Worm (Caenorhabditis elegans) whole organism, L4 larva: ENCODE data around the gene K01A6.4.

Experiments used
- F26F4.8 ChIP-seq: fragments of 200-800 bp; sonication (Bioruptor generic); conservative IDR thresholded peaks from 2 replicates; pipeline ENCODE4 v1.3.6; 2022; ENCODE audit warnings: missing genetic modification characterization, missing compliant biosample characterization
- F44E2.7 ChIP-seq: fragments of 200-800 bp; sonication (Bioruptor generic); IDR thresholded peaks from 2 replicates; pipeline ENCODE4 v2.1.2; 2022; ENCODE audit warnings: missing genetic modification characterization, missing compliant biosample characterization
- T20F7.1 ChIP-seq: fragments of 200-800 bp; sonication (Bioruptor generic); optimal IDR thresholded peaks from 2 replicates; lab custom pipeline; 2018; ENCODE audit warnings: mild to moderate bottlenecking, missing genetic modification characterization, missing compliant biosample characterization
- T26A8.4 ChIP-seq: fragments of 200-800 bp; sonication (Bioruptor generic); IDR thresholded peaks from 2 replicates; pipeline ENCODE4 v1.3.6; 2022; ENCODE audit warnings: missing genetic modification characterization, missing compliant biosample characterization
- Y48G9A.11 ChIP-seq: fragments of 200-800 bp; sonication (Bioruptor generic); IDR thresholded peaks from 2 replicates; pipeline ENCODE4 v1.3.6; 2022; ENCODE audit warnings: missing genetic modification reagents, missing genetic modification characterization, missing compliant biosample characterization
- aly-2 ChIP-seq: sonication (generic microtip); optimal IDR thresholded peaks from 2 replicates; lab custom pipeline; 2018; ENCODE audit warnings: missing biosample characterization, missing genetic modification characterization
- ceh-32 ChIP-seq: sonication (generic microtip); optimal IDR thresholded peaks from 2 replicates; lab custom pipeline; 2016; ENCODE audit warnings: mild to moderate bottlenecking, missing genetic modification characterization, missing compliant biosample characterization; ENCODE audit not compliant: poor library complexity
- ceh-62 ChIP-seq: sonication (generic microtip); optimal IDR thresholded peaks from 2 replicates; lab custom pipeline; 2017; ENCODE audit warnings: missing biosample characterization, missing genetic modification characterization
- ceh-82 ChIP-seq: sonication (generic microtip); optimal IDR thresholded peaks from 2 replicates; lab custom pipeline; 2017; ENCODE audit warnings: missing biosample characterization, missing genetic modification characterization
- daf-16 ChIP-seq, 3 experiments: sonication (generic microtip); optimal IDR thresholded peaks; 2 replicates each; lab custom pipeline; 2016 to 2017; ENCODE audit warnings: missing genetic modification characterization in 3 of 3, missing genetic modification reagents in 3 of 3, mild to moderate bottlenecking in 2 of 3, missing compliant biosample characterization in 2 of 3, missing biosample characterization in 1 of 3, moderate library complexity in 1 of 3
- dmd-9 ChIP-seq: fragments of 200-800 bp; sonication (Bioruptor generic); IDR thresholded peaks from 2 replicates; pipeline ENCODE4 v1.3.6; 2022; ENCODE audit warnings: missing genetic modification reagents, missing genetic modification characterization, missing compliant biosample characterization
- dve-1 ChIP-seq: sonication (generic microtip); optimal IDR thresholded peaks from 2 replicates; lab custom pipeline; 2017; ENCODE audit warnings: antibody characterized with exemption, mild to moderate bottlenecking, missing genetic modification characterization, missing compliant biosample characterization; ENCODE audit not compliant: insufficient read depth
- gei-8 ChIP-seq: fragments of 200-800 bp; sonication (Bioruptor generic); optimal IDR thresholded peaks from 2 replicates; lab custom pipeline; 2018; ENCODE audit warnings: mild to moderate bottlenecking, missing genetic modification characterization, missing compliant biosample characterization
- hmg-1.1 ChIP-seq: fragments of 200-800 bp; sonication (Bioruptor generic); IDR thresholded peaks from 2 replicates; pipeline ENCODE4 v1.3.6; 2022; ENCODE audit warnings: missing genetic modification reagents, missing genetic modification characterization, missing compliant biosample characterization
- lin-15B ChIP-seq: fragments of 150-350 bp; sonication (generic microtip); optimal IDR thresholded peaks from 3 replicates; lab custom pipeline; 2014; ENCODE audit warnings: missing biosample characterization, missing genetic modification characterization
- lir-3 ChIP-seq: sonication (generic microtip); optimal IDR thresholded peaks from 2 replicates; lab custom pipeline; 2016; ENCODE audit warnings: mild to moderate bottlenecking, missing genetic modification characterization, missing compliant biosample characterization
- madf-5 ChIP-seq, 2 experiments: fragments of 200-800 bp; sonication (Bioruptor generic); IDR thresholded peaks; 2 replicates each; pipeline ENCODE4 v1.3.6; 2022; ENCODE audit warnings: missing compliant biosample characterization in 2 of 2, missing genetic modification characterization in 2 of 2
- madf-9 ChIP-seq: fragments of 200-800 bp; sonication (Bioruptor generic); conservative IDR thresholded peaks from 2 replicates; pipeline ENCODE4 v1.3.6; 2022; ENCODE audit warnings: missing genetic modification reagents, missing genetic modification characterization, missing compliant biosample characterization
- mdt-29 ChIP-seq: fragments of 200-800 bp; sonication (Bioruptor generic); IDR thresholded peaks from 2 replicates; pipeline ENCODE4 v1.3.6; 2022; ENCODE audit warnings: missing genetic modification reagents, missing genetic modification characterization, missing compliant biosample characterization
- mxl-3 ChIP-seq: fragments of 200-800 bp; sonication (Bioruptor generic); optimal IDR thresholded peaks from 2 replicates; lab custom pipeline; 2018; ENCODE audit warnings: mild to moderate bottlenecking, missing genetic modification characterization, missing compliant biosample characterization
- nhr-102 ChIP-seq: sonication (generic microtip); optimal IDR thresholded peaks from 2 replicates; lab custom pipeline; 2016; ENCODE audit warnings: mild to moderate bottlenecking, missing genetic modification characterization, moderate library complexity, missing compliant biosample characterization
- nhr-25 ChIP-seq: sonication (generic microtip); optimal IDR thresholded peaks from 2 replicates; lab custom pipeline; 2017; ENCODE audit warnings: missing genetic modification characterization, mild to moderate bottlenecking, missing compliant biosample characterization, antibody characterized with exemption, moderate library complexity, borderline replicate concordance; ENCODE audit not compliant: insufficient read depth
- nhr-28 ChIP-seq: fragments of 150-350 bp; optimal IDR thresholded peaks from 2 replicates; lab custom pipeline; 2014; ENCODE audit warnings: missing biosample characterization, missing genetic modification characterization
- nhr-41 ChIP-seq: fragments of 200-800 bp; sonication (Bioruptor generic); IDR thresholded peaks from 2 replicates; pipeline ENCODE4 v1.3.6; 2022; ENCODE audit warnings: missing genetic modification reagents, missing genetic modification characterization, missing compliant biosample characterization
- nhr-6 ChIP-seq: fragments of 150-350 bp; optimal IDR thresholded peaks from 2 replicates; lab custom pipeline; 2014; ENCODE audit warnings: missing biosample characterization, missing genetic modification characterization
- pha-4 ChIP-seq, 2 experiments: fragments of 150-350 bp in 1 of 2; fragments of 200-800 bp in 1 of 2; sonication (Bioruptor generic) in 1 of 2; IDR thresholded peaks in 1 of 2; optimal IDR thresholded peaks in 1 of 2; 2 replicates each; pipeline versions ENCODE4 v1.3.6 to Lab custom; 2014 to 2022; ENCODE audit warnings: missing genetic modification characterization in 2 of 2, missing genetic modification reagents in 2 of 2, missing biosample characterization in 1 of 2, missing compliant biosample characterization in 1 of 2
- pqm-1 ChIP-seq: sonication (generic microtip); optimal IDR thresholded peaks from 2 replicates; lab custom pipeline; 2017; ENCODE audit warnings: missing biosample characterization, missing genetic modification characterization
- skn-1 ChIP-seq: fragments of 150-350 bp; optimal IDR thresholded peaks from 2 replicates; lab custom pipeline; 2014; ENCODE audit warnings: missing biosample characterization, missing genetic modification characterization
- snpc-1.2 ChIP-seq: fragments of 200-800 bp; sonication (Bioruptor generic); IDR thresholded peaks from 2 replicates; pipeline ENCODE4 v1.3.6; 2022; ENCODE audit warnings: missing genetic modification reagents, missing genetic modification characterization, missing compliant biosample characterization
- tag-97 ChIP-seq: fragments of 200-800 bp; sonication (Bioruptor generic); IDR thresholded peaks from 2 replicates; pipeline ENCODE4 v1.3.6; 2022; ENCODE audit warnings: missing genetic modification characterization, missing compliant biosample characterization
- tra-1 ChIP-seq: fragments of 200-800 bp; sonication (Bioruptor generic); IDR thresholded peaks from 2 replicates; pipeline ENCODE4 v1.3.6; 2022; ENCODE audit warnings: missing genetic modification reagents, missing genetic modification characterization, missing compliant biosample characterization
- unc-62 ChIP-seq, 3 experiments: fragments of 150-350 bp in 1 of 3; sonication (generic microtip); optimal IDR thresholded peaks in 2 of 3; peaks in 1 of 3; 1 replicate in 1 of 3; 2 replicates in 2 of 3; lab custom pipeline; 2014 to 2017; ENCODE audit warnings: missing biosample characterization in 3 of 3, missing genetic modification characterization in 3 of 3, missing genetic modification reagents in 3 of 3, missing genotype in 1 of 3
- vab-7 ChIP-seq: fragments of 200-800 bp; sonication (Bioruptor generic); IDR thresholded peaks from 2 replicates; pipeline ENCODE4 v1.3.6; 2022; ENCODE audit warnings: missing genetic modification reagents, missing genetic modification characterization, missing compliant biosample characterization
- zfp-2 ChIP-seq: sonication (generic microtip); optimal IDR thresholded peaks from 2 replicates; lab custom pipeline; 2016; ENCODE audit warnings: mild to moderate bottlenecking, missing genetic modification characterization, missing compliant biosample characterization
- zfp-3 ChIP-seq: fragments of 200-800 bp; sonication (Bioruptor generic); conservative IDR thresholded peaks from 2 replicates; pipeline ENCODE4 v1.3.6; 2022; ENCODE audit warnings: missing genetic modification reagents, missing genetic modification characterization, missing compliant biosample characterization
- zip-11 ChIP-seq: fragments of 200-800 bp; sonication (Bioruptor generic); IDR thresholded peaks from 2 replicates; pipeline ENCODE4 v1.3.6; 2022; ENCODE audit warnings: missing genetic modification characterization, missing compliant biosample characterization

K01A6.4 gene

DNA sequence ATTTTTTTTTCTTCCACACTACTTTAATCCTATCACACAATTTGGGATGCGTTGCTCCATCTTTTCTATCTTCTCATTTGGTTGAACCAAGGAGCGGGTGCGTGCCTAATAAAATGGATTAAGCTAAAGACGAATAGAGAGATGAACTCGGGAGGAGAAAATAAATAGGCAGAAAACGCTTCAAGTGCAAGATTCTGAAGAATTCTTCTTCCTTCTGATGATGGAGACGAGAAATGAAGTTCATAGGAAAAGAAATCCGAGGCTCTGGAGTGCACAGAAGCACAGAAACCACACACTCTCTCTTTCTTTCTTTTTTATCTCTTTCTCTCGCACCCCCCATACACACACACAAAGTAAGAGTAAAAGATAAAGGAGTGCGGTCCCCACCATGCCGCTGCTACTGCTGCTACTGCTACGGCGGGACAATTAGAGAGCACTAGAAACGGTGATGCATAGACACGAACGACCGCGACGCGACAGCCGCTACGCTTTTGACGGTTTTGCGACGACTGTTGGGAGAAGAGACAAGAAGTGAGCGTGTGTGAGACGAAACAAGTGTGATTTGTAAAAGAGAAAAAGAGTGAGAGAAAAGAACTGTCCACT lies 47.9 kb downstream of the K01A6.4 start (continued):
- TF ChIP-seq Y48G9A.11 (GFP tag; lab: Robert Waterston, UW) (no peak), zfp-3 (no peak), T26A8.4 (GFP tag; lab: Robert Waterston, UW) (no peak), hmg-1.1 (GFP tag; lab: Robert Waterston, UW) (peak; percentile 85), zip-11 (GFP tag; lab: Robert Waterston, UW) (no peak), vab-7 (GFP tag; lab: Robert Waterston, UW) (no peak), snpc-1.2 (GFP tag; lab: Robert Waterston, UW) (no peak), tag-97 (GFP tag; lab: Robert Waterston, UW) (no peak), madf-9 (GFP tag; lab: Robert Waterston, UW) (peak; percentile 39; the same call in 1 of the 2 replicates), pha-4 (GFP tag; IDR thresholded peaks at IDR 0.05; lab: Robert Waterston, UW) (peak; percentile 58; the same call in 1 of the 2 replicates), pha-4 (tag; optimal IDR thresholded peaks at IDR 0.05; lab: Kevin White, UChicago) (no peak), mdt-29 (GFP tag; lab: Robert Waterston, UW) (no peak), dve-1 (tag; lab: Kevin White, UChicago) (peak; percentile 92), lin-15B (tag; lab: Kevin White, UChicago) (no peak), nhr-28 (tag; lab: Kevin White, UChicago) (peak; percentile 96), nhr-25 (tag; lab: Kevin White, UChicago) (peak; percentile 79), F44E2.7 (GFP tag; lab: Robert Waterston, UW) (no peak), gei-8 (GFP tag; lab: Kevin White, UChicago) (no peak), zfp-2 (tag; lab: Kevin White, UChicago) (no peak), tra-1 (GFP tag; lab: Robert Waterston, UW) (peak; percentile 62; the same call in 1 of the 2 replicates), madf-5 (GFP tag; IDR thresholded peaks at IDR 0.05; lab: Robert Waterston, UW) (no peak), nhr-6 (peak; percentile 85), nhr-102 (tag; lab: Kevin White, UChicago) (peak; percentile 61), unc-62 (GFP tag; optimal IDR thresholded peaks at IDR 0.05 in 1 of 2; lab: Kevin White, UChicago) (peak; percentile 48 to 99), unc-62 (tag; optimal IDR thresholded peaks at IDR 0.05; lab: Kevin White, UChicago) (no peak), ceh-32 (tag; lab: Kevin White, UChicago) (no peak), pqm-1 (tag; lab: Kevin White, UChicago) (peak; percentile 74), skn-1 (tag; lab: Kevin White, UChicago) (no peak), dmd-9 (no peak), T20F7.1 (peak; percentile 62), daf-16 (GFP tag; optimal IDR thresholded peaks at IDR 0.05; lab: Kevin White, UChicago) (peak in 1 of 2 experiments; percentile 14), daf-16 (tag; optimal IDR thresholded peaks at IDR 0.05; lab: Kevin White, UChicago) (peak; percentile 68), ceh-82 (tag; lab: Kevin White, UChicago) (no peak), lir-3 (tag; lab: Kevin White, UChicago) (no peak), aly-2 (tag; lab: Kevin White, UChicago) (no peak), ceh-62 (tag; lab: Kevin White, UChicago) (no peak), nhr-41 (GFP tag; lab: Robert Waterston, UW) (peak; percentile 58; the same call in 1 of the 2 replicates), F26F4.8 (GFP tag; lab: Robert Waterston, UW) (no peak)

DNA sequence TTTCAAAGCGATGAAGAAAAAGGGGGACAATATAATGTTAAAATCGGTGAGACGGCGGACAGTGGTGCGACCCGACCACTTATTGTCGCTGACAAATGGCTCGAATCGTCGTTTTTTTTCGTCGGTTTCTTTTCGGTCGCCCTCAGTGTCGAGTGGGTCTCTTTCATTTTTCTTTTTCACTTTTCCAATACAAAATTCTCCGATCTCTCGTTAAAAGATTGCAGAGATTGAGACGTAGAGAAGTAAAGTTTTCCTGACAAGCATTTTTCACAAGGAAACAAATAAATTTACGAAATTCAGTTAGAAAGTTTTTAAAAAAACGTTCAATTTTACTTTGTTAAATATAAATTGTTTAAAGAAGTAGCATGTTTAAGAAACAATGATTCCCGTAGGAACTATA lies 48.6 kb downstream of the K01A6.4 start:
- TF ChIP-seq tag-97 (GFP tag; lab: Robert Waterston, UW) (no peak), unc-62 (GFP tag; optimal IDR thresholded peaks at IDR 0.05 in 1 of 2; lab: Kevin White, UChicago) (peak in 1 of 2 experiments; percentile 20), unc-62 (tag; optimal IDR thresholded peaks at IDR 0.05; lab: Kevin White, UChicago) (no peak), mxl-3 (GFP tag; lab: Kevin White, UChicago) (no peak)
